Fruit fly (Drosophila melanogaster) whole organism, wandering third instar larva: Measurements from ENCODE around the gene Kul.

Experiments
- Abd-B ChIP-seq: fragments of >200 bp; optimal IDR thresholded peaks from 2 replicates; lab custom pipeline; 2017; ENCODE audit warnings: missing biosample characterization, missing genetic modification characterization
- CG32264 ChIP-seq: fragments of 200-800 bp; sonication (Bioruptor generic); optimal IDR thresholded peaks from 2 replicates; lab custom pipeline; 2016; ENCODE audit warnings: missing biosample characterization, missing genetic modification characterization
- CG9705 ChIP-seq: fragments of 200-800 bp; sonication (Bioruptor generic); optimal IDR thresholded peaks from 2 replicates; lab custom pipeline; 2018; ENCODE audit warnings: missing biosample characterization, mild to moderate bottlenecking, missing genetic modification characterization
- CrebA ChIP-seq: fragments of 200-800 bp; sonication (Bioruptor generic); optimal IDR thresholded peaks from 2 replicates; lab custom pipeline; 2016; ENCODE audit warnings: missing biosample characterization, mild to moderate bottlenecking, missing genetic modification characterization, borderline replicate concordance
- Dfd ChIP-seq: fragments of >200 bp; optimal IDR thresholded peaks from 2 replicates; lab custom pipeline; 2017; ENCODE audit warnings: missing biosample characterization, missing genetic modification characterization
- Dif ChIP-seq: fragments of 200-275, 200-300 bp; sonication (Bioruptor generic); optimal IDR thresholded peaks from 2 replicates; lab custom pipeline; 2018; ENCODE audit warnings: missing biosample characterization, missing genetic modification characterization; ENCODE audit not compliant: partially characterized antibody
- HLH106 ChIP-seq: fragments of 200-800 bp; optimal IDR thresholded peaks from 3 replicates; lab custom pipeline; 2019; ENCODE audit warnings: missing biosample characterization, mild to moderate bottlenecking, missing genetic modification characterization, moderate library complexity
- Hnf4 ChIP-seq: fragments of 200-800 bp; sonication (Bioruptor generic); optimal IDR thresholded peaks from 2 replicates; lab custom pipeline; 2016; ENCODE audit warnings: missing biosample characterization, mild to moderate bottlenecking, missing genetic modification characterization
- Hr83 ChIP-seq: fragments of 200-300 bp; sonication (Bioruptor generic); optimal IDR thresholded peaks from 2 replicates; lab custom pipeline; 2016; ENCODE audit warnings: missing biosample characterization, mild to moderate bottlenecking, missing genetic modification characterization, moderate library complexity; ENCODE audit not compliant: poor library complexity, severe bottlenecking
- Mio ChIP-seq: sonication (Bioruptor generic); optimal IDR thresholded peaks from 2 replicates; lab custom pipeline; 2016; ENCODE audit warnings: missing biosample characterization, missing genetic modification characterization
- Myc ChIP-seq: fragments of >200 bp; optimal IDR thresholded peaks from 2 replicates; lab custom pipeline; 2017
- N ChIP-seq: fragments of >200 bp; optimal IDR thresholded peaks from 2 replicates; lab custom pipeline; 2018; ENCODE audit warnings: missing biosample characterization, missing external identifiers, missing genetic modification characterization
- Rel ChIP-seq, 2 experiments: fragments of 200-800 bp; sonication (Bioruptor generic) in 1 of 2; optimal IDR thresholded peaks; 2 replicates in 1 of 2; 3 replicates in 1 of 2; lab custom pipeline; 2016 to 2019; ENCODE audit warnings: mild to moderate bottlenecking in 2 of 2, missing biosample characterization in 2 of 2, missing genetic modification characterization in 2 of 2, moderate library complexity in 1 of 2
- Sp1 ChIP-seq: fragments of 200-800 bp; sonication (Bioruptor generic); optimal IDR thresholded peaks from 3 replicates; lab custom pipeline; 2019; ENCODE audit warnings: missing biosample characterization, mild to moderate bottlenecking, missing genetic modification characterization, moderate library complexity
- Vsx2 ChIP-seq: fragments of 200-300, 225-300 bp; sonication (Bioruptor generic); optimal IDR thresholded peaks from 2 replicates; lab custom pipeline; 2018; ENCODE audit warnings: missing biosample characterization, missing genetic modification characterization; ENCODE audit not compliant: partially characterized antibody
- br ChIP-seq: fragments of 200-800 bp; sonication (Bioruptor generic); optimal IDR thresholded peaks from 2 replicates; lab custom pipeline; 2016; ENCODE audit warnings: missing biosample characterization, missing genetic modification characterization
- dl ChIP-seq, 2 experiments: fragments of 175-275, 200-275 bp in 1 of 2; fragments of 200-275 bp in 1 of 2; sonication (Bioruptor generic); optimal IDR thresholded peaks; lab custom pipeline; 2018; ENCODE audit warnings: mild to moderate bottlenecking in 2 of 2, missing biosample characterization in 2 of 2, missing genetic modification characterization in 2 of 2, moderate library complexity in 2 of 2; ENCODE audit not compliant: partially characterized antibody in 2 of 2, insufficient read depth in 1 of 2
- dmrt93B ChIP-seq: fragments of 200-800 bp; sonication (Bioruptor generic); optimal IDR thresholded peaks from 2 replicates; lab custom pipeline; 2018; ENCODE audit warnings: missing biosample characterization, mild to moderate bottlenecking, missing genetic modification characterization
- ey ChIP-seq: fragments of 200-800 bp; sonication (Bioruptor generic); optimal IDR thresholded peaks from 2 replicates; lab custom pipeline; 2016; ENCODE audit warnings: missing biosample characterization, missing genetic modification characterization
- foxo ChIP-seq, 2 experiments: fragments of 200-800 bp; sonication (Bioruptor generic); optimal IDR thresholded peaks; 2 replicates in 1 of 2; 3 replicates in 1 of 2; lab custom pipeline; 2016 to 2017; ENCODE audit warnings: missing biosample characterization in 2 of 2, missing genetic modification characterization in 2 of 2
- fru ChIP-seq: fragments of 200-800 bp; sonication (Bioruptor generic); optimal IDR thresholded peaks from 3 replicates; lab custom pipeline; 2016; ENCODE audit warnings: missing biosample characterization, mild to moderate bottlenecking, missing genetic modification characterization
- h ChIP-seq: fragments of 200-800 bp; sonication (Bioruptor generic); optimal IDR thresholded peaks from 3 replicates; lab custom pipeline; 2016; ENCODE audit warnings: missing biosample characterization, mild to moderate bottlenecking, missing genetic modification characterization
- jim ChIP-seq: fragments of 175-275, 200-325 bp; sonication (Bioruptor generic); optimal IDR thresholded peaks from 2 replicates; lab custom pipeline; 2016; ENCODE audit warnings: missing biosample characterization, mild to moderate bottlenecking, missing genetic modification characterization
- lola ChIP-seq: fragments of >200 bp; optimal IDR thresholded peaks from 2 replicates; lab custom pipeline; 2017; ENCODE audit warnings: missing biosample characterization, missing genetic modification characterization
- psq ChIP-seq: fragments of 200-800 bp; sonication (Bioruptor generic); optimal IDR thresholded peaks from 3 replicates; lab custom pipeline; 2017; ENCODE audit warnings: missing biosample characterization, mild to moderate bottlenecking, missing genetic modification characterization, moderate library complexity
- rgr ChIP-seq: fragments of 200-800 bp; sonication (Bioruptor generic); optimal IDR thresholded peaks from 3 replicates; lab custom pipeline; 2016; ENCODE audit warnings: missing biosample characterization, mild to moderate bottlenecking, missing genetic modification characterization
- sv ChIP-seq: fragments of 200-800 bp; sonication (Bioruptor generic); optimal IDR thresholded peaks from 3 replicates; lab custom pipeline; 2016; ENCODE audit warnings: missing biosample characterization, missing genetic modification characterization
- usp ChIP-seq: fragments of >200 bp; optimal IDR thresholded peaks from 2 replicates; lab custom pipeline; 2017; ENCODE audit warnings: missing biosample characterization, missing genetic modification characterization
- woc ChIP-seq: sonication (Bioruptor generic); optimal IDR thresholded peaks from 2 replicates; lab custom pipeline; 2016; ENCODE audit warnings: missing biosample characterization, mild to moderate bottlenecking, missing genetic modification characterization

Gene Kul

DNA sequence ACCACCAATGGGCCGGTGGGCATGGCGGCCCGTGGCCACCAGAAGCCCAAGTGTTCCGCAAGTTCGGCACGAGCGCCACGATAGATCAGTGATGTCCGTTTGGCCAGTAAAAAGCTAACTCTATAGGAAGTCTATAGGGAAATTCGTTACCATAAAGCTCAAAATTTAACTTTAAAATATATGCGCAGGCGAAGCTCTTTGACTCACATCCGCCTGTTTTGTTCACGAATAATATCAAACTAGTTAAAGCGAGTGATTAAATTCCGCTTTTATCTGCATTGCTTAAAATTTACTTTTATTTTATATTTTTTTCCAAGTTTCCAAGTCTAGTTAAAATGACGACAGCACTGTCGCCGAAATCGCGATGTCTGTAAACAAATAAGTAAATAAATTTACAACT is 32.1 kb downstream of the Kul start:
- peak; percentile 17 for TF ChIP-seq woc (GFP tag; lab: Kevin White, UChicago)
- peak; percentile 1 for TF ChIP-seq Myc (lab: Kevin White, UChicago)
- peak in 1 of 2 experiments; percentile 3 for TF ChIP-seq foxo (GFP tag; optimal IDR thresholded peaks at IDR 0.05; lab: Kevin White, UChicago)
- TF ChIP-seq jim (GFP tag; lab: Kevin White, UChicago), result no peak

DNA sequence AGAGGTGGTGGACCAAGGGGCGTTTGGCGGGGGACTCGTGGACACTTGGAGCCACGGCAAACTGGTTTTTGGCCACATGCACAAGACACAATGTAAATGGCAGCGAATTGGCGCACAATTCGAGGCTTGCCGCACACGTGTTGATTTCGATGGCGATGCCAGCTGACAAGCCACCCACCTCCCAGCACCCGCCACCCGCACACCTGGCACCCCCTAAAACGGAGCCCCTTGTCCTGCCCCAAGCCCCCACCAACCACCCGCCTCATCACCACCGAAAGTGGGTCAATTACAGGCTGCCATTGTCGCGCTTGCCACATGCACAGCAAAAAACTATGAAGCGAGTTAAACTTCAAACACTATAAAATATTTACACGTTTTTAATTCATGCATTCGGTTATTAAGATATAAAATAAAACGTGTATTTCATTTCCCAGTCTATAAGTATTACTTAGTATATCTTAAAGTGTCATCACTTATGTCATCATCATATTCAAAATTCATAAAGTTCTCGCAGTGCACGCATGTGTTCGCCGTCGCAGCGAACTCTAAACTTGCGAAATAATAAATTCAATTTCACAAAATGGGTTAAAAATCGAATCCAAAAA is 32.6 kb downstream of the Kul start:
- TF ChIP-seq fru (GFP tag; lab: Kevin White, UChicago), result peak; percentile 34
- no peak for TF ChIP-seq sv
- TF ChIP-seq rgr (GFP tag; lab: Kevin White, UChicago), result peak; percentile 22
- TF ChIP-seq Dif (GFP tag; lab: Kevin White, UChicago), result no peak
- TF ChIP-seq foxo (GFP tag; optimal IDR thresholded peaks at IDR 0.05; lab: Kevin White, UChicago), result peak in 1 of 2 experiments; percentile 27
- peak; percentile 71 for TF ChIP-seq Dfd

DNA sequence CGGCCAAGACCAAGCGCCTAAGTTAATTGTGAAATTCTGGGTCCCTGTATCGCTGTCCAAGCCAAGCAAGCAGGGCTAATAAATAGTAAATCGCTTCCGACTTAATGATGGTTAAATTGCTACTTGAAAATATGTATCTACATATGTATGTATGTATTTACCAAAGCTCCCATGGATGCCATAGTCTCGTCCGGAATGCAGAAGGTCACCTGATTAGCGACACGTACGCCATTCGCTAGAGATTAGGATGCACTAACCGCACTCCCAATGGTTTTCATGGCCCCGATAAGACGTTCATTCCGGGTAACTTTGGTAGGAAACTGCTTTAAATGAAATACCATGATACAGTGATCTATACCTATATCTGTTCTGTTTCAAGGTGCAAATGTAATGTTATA is 33.1 kb downstream of the Kul start:
- no peak for TF ChIP-seq woc (GFP tag; lab: Kevin White, UChicago)
- no peak for TF ChIP-seq jim (GFP tag; lab: Kevin White, UChicago)
- no peak for TF ChIP-seq Mio (GFP tag; lab: Kevin White, UChicago)
- no peak for TF ChIP-seq Hr83 (GFP tag; lab: Kevin White, UChicago)
- TF ChIP-seq foxo (GFP tag; optimal IDR thresholded peaks at IDR 0.05; lab: Kevin White, UChicago), result no peak
- no peak for TF ChIP-seq Rel (GFP tag; optimal IDR thresholded peaks at IDR 0.05; lab: Kevin White, UChicago)
- no peak for TF ChIP-seq Rel (tag; optimal IDR thresholded peaks at IDR 0.05; lab: Kevin White, UChicago)
- TF ChIP-seq lola (GFP tag; lab: Kevin White, UChicago), result no peak
- TF ChIP-seq psq (GFP tag; lab: Kevin White, UChicago), result no peak
- TF ChIP-seq h (GFP tag; lab: Kevin White, UChicago), result no peak
- no peak for TF ChIP-seq Abd-B
- no peak for TF ChIP-seq fru (GFP tag; lab: Kevin White, UChicago)
- no peak for TF ChIP-seq dl (GFP tag; optimal IDR thresholded peaks at IDR 0.05; lab: Kevin White, UChicago; ENCODE audit: insufficient read depth in 1 of 2, partially characterized antibody in 2 of 2)
- TF ChIP-seq CrebA, result no peak
- TF ChIP-seq Vsx2 (GFP tag; lab: Kevin White, UChicago), result no peak
- no peak for TF ChIP-seq CG9705
- no peak for TF ChIP-seq rgr (GFP tag; lab: Kevin White, UChicago)

dm6 chr3R:29760042-29760441 is 34.4 kb downstream of the Kul start:
- TF ChIP-seq Mio (GFP tag; lab: Kevin White, UChicago) (no peak), ey (GFP tag; lab: Kevin White, UChicago) (no peak), rgr (GFP tag; lab: Kevin White, UChicago) (no peak), CG32264 (GFP tag; lab: Kevin White, UChicago) (no peak), usp (GFP tag; lab: Kevin White, UChicago) (no peak), N (GFP tag; lab: Kevin White, UChicago) (no peak), sv (no peak), br (GFP tag; lab: Kevin White, UChicago) (no peak), fru (GFP tag; lab: Kevin White, UChicago) (no peak), dl (GFP tag; optimal IDR thresholded peaks at IDR 0.05; lab: Kevin White, UChicago; ENCODE audit: insufficient read depth in 1 of 2, partially characterized antibody in 2 of 2) (no peak), lola (GFP tag; lab: Kevin White, UChicago) (no peak), Sp1 (GFP tag; lab: Kevin White, UChicago) (no peak), Myc (lab: Kevin White, UChicago) (no peak), CG9705 (no peak), Hnf4 (no peak), dmrt93B (no peak), Abd-B (no peak), jim (GFP tag; lab: Kevin White, UChicago) (no peak)

DNA sequence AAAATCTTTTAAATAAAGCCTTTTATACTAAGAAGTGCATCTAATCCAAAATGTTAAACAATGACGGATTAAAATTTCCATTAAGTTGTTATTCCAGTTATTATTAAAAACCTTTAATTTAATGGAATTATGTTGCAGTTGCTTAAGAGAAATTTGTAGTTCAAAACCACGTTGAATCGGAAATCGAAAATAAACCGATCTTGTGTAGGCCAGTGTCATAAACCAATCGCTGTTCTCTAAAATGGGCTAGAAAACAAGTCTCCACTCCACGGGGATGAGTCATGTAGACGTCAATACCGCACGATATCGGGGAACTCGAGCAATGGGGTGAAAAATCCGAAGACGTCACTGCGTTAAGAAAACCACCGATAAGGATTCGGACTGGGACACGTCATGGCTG is 35.9 kb downstream of the Kul start:
- no peak for TF ChIP-seq HLH106 (tag; lab: Kevin White, UChicago)
- no peak for TF ChIP-seq Rel (GFP tag; optimal IDR thresholded peaks at IDR 0.05; lab: Kevin White, UChicago)
- peak; percentile 49 for TF ChIP-seq Rel (tag; optimal IDR thresholded peaks at IDR 0.05; lab: Kevin White, UChicago)
